Worm (Caenorhabditis elegans): ENCODE data around the gene msp-152.
"Not testable (repeated sequence)": the region's sequence is repeated elsewhere in the genome, so short reads cannot be mapped to it uniquely, and the experiment has no call there.

msp-152 gene

DNA sequence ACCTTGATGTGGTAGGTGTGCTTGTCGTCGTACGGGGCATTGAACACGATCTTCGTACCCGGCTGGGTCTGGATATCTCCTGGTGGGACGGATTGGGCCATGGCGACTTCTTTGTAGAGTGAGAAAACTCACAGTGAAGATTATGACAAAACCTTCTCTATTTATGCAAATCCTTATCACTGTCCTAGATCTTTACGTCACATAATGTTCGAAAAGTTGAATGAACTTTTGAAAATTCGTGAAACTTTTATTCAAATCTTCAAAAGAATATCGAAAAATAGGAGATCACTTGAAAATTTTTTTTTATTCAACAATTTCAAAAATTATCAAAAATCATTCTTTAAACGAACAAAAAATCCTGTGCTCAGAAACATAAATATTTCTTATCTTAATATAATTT is 40.2 kb upstream of the msp-152 start, which contains the start of gene msp-33:
TSS of gene msp-33 (minus strand) at position 101 of the 400 bp plus-strand sequence.
- TF ChIP-seq nhr-237 (tag; optimal IDR thresholded peaks at IDR 0.05): no peak
- TF ChIP-seq hmg-11 (tag; optimal IDR thresholded peaks at IDR 0.05): no peak
- TF ChIP-seq unc-62 (GFP tag; optimal IDR thresholded peaks at IDR 0.05): no peak
- TF ChIP-seq pha-4 (tag; optimal IDR thresholded peaks at IDR 0.05): no peak
- no peak for TF ChIP-seq ceh-82 (tag; optimal IDR thresholded peaks at IDR 0.05)
- no peak for TF ChIP-seq ZK546.5 (tag; optimal IDR thresholded peaks at IDR 0.05)
- TF ChIP-seq pqm-1 (tag; optimal IDR thresholded peaks at IDR 0.05): no peak
- TF ChIP-seq ceh-28 (tag; optimal IDR thresholded peaks at IDR 0.05): no peak
- TF ChIP-seq sea-2 (GFP tag; optimal IDR thresholded peaks at IDR 0.05): no peak
- no peak for TF ChIP-seq ama-1 (optimal IDR thresholded peaks at IDR 0.05)
- TF ChIP-seq fkh-10 (GFP tag; optimal IDR thresholded peaks at IDR 0.05): no peak
- TF ChIP-seq tbx-2 (tag; optimal IDR thresholded peaks at IDR 0.05): no peak
- TF ChIP-seq egl-27 (tag; optimal IDR thresholded peaks at IDR 0.05): no peak
- no peak for TF ChIP-seq nhr-77 (tag; optimal IDR thresholded peaks at IDR 0.05)
- no peak for TF ChIP-seq mml-1 (tag; optimal IDR thresholded peaks at IDR 0.05)
- no peak for TF ChIP-seq ztf-11 (tag; optimal IDR thresholded peaks at IDR 0.05)
- no peak for TF ChIP-seq elt-3 (tag; optimal IDR thresholded peaks at IDR 0.05)

DNA sequence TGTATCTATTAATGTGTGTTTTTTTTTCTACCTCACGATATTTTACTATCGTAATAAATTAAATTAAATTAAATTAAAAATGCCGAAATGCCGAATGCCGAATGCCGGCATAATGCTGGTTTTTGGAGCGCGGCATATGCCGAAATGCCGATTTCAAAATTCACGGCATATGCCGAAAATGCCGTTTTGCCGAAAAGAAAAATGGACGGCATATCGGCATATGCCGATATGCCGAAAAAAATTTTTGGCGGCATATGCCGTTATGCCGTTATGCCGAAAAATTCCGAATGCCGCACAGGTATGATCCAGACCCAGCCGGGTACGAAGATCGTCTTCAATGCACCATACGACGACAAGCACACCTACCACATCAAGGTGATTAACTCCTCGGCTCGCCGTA is 34.3 kb upstream of the msp-152 start, which contains the start of gene msp-32:
TSS of gene msp-32 (plus strand) at position 301 of the 400 bp plus-strand sequence.
- not testable (repeated sequence) for TF ChIP-seq zag-1, elt-2, aly-2 (tag; optimal IDR thresholded peaks at IDR 0.05)

DNA sequence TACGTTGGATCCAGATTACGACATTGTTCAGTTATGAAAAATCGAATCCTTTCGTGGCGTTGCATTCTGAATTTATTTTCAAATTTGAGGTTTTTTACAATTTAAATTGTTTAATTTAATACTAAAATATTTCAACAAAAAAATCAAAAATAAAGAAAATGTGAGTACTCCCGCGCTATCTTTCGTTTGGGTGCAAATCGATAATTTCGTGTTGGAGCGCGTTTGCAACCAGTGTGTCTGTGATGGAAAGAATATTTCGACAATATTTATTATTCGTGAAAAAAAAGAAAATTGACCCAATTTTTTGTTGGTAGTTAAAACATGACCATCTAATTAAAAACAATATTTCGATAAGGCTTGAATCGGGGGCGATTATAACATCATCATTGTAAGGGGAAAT is 30.8 kb upstream of the msp-152 start, which contains the start of gene R05F9.9:
TSS of gene R05F9.9 (minus strand) at position 66 of the 400 bp plus-strand sequence.
- TF ChIP-seq skn-1 (tag; optimal IDR thresholded peaks at IDR 0.05) (no peak), ceh-28 (tag; optimal IDR thresholded peaks at IDR 0.05) (peak; percentile 52), nfya-1 (tag; optimal IDR thresholded peaks at IDR 0.05; ENCODE audit: insufficient read depth) (peak; percentile 60), ama-1 (optimal IDR thresholded peaks at IDR 0.05) (peak; percentile 85), elt-2 (tag; optimal IDR thresholded peaks at IDR 0.05) (peak; percentile 64), zag-1 (tag; optimal IDR thresholded peaks at IDR 0.05) (no peak), nhr-25 (tag; optimal IDR thresholded peaks at IDR 0.05) (peak; percentile 45), lin-15B (tag; optimal IDR thresholded peaks at IDR 0.05) (peak; percentile 33), R02D3.7 (tag; optimal IDR thresholded peaks at IDR 0.05) (no peak), ztf-4 (tag; optimal IDR thresholded peaks at IDR 0.05) (no peak), pha-4 (tag; optimal IDR thresholded peaks at IDR 0.05) (peak; percentile 69), nhr-237 (tag; optimal IDR thresholded peaks at IDR 0.05) (no peak), ceh-82 (tag; optimal IDR thresholded peaks at IDR 0.05) (no peak)

DNA sequence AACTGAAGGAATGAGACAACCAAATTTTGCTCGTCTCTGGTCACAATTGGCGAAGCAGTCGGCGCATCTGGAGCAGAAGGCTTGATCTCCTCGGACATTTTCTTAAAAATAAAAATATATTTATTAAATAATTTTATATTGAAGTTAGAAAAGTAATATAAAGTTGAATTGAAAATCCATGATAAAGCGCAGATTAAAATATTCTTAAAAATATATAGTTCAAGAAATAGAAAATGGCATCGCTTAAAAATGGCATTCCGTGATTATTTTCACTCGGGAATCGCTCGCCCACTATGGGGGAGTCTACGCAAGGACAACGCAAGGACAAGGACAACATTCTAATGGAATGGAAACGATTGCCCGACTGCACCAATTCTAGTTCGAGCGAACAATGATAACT is 29.1 kb upstream of the msp-152 start, which contains the start of gene sgt-1:
TSS of gene sgt-1 (minus strand) at position 101 of the 400 bp plus-strand sequence.
- not testable (repeated sequence) for TF ChIP-seq elt-2, nhr-25, hmg-11 (tag; optimal IDR thresholded peaks at IDR 0.05)

- TF ChIP-seq sea-2 (GFP tag; optimal IDR thresholded peaks at IDR 0.05) (no peak), lin-15B (tag; optimal IDR thresholded peaks at IDR 0.05) (peak; percentile 87), nhr-43 (tag; optimal IDR thresholded peaks at IDR 0.05; ENCODE audit: poor library complexity, severe bottlenecking) (no peak), elt-3 (tag; optimal IDR thresholded peaks at IDR 0.05) (no peak), nhr-237 (tag; optimal IDR thresholded peaks at IDR 0.05) (no peak), pha-4 (tag; optimal IDR thresholded peaks at IDR 0.05) (peak; percentile 84), skn-1 (tag; optimal IDR thresholded peaks at IDR 0.05) (peak; percentile 70), ama-1 (optimal IDR thresholded peaks at IDR 0.05) (no peak), ztf-11 (tag; optimal IDR thresholded peaks at IDR 0.05) (no peak), hmg-11 (tag; optimal IDR thresholded peaks at IDR 0.05) (peak; percentile 83), snpc-4 (tag; optimal IDR thresholded peaks at IDR 0.05) (peak; percentile 77), nhr-28 (tag; optimal IDR thresholded peaks at IDR 0.05) (no peak), fkh-10 (GFP tag; optimal IDR thresholded peaks at IDR 0.05) (peak; percentile 46), nhr-77 (tag; optimal IDR thresholded peaks at IDR 0.05) (no peak), lin-39 (tag; optimal IDR thresholded peaks at IDR 0.05) (peak; percentile 68), unc-39 (tag; optimal IDR thresholded peaks at IDR 0.05) (no peak), tbx-2 (tag; optimal IDR thresholded peaks at IDR 0.05) (no peak), nhr-12 (tag; optimal IDR thresholded peaks at IDR 0.05) (no peak), nfya-1 (tag; optimal IDR thresholded peaks at IDR 0.05; ENCODE audit: insufficient read depth) (peak; percentile 96), jun-1 (tag; optimal IDR thresholded peaks at IDR 0.05) (peak; percentile 56), eor-1 (tag; optimal IDR thresholded peaks at IDR 0.05) (no peak), ceh-9 (tag; optimal IDR thresholded peaks at IDR 0.05) (no peak), mml-1 (tag; optimal IDR thresholded peaks at IDR 0.05) (no peak), R02D3.7 (tag; optimal IDR thresholded peaks at IDR 0.05) (no peak), zag-1 (tag; optimal IDR thresholded peaks at IDR 0.05) (no peak), fos-1 (tag; optimal IDR thresholded peaks at IDR 0.05) (no peak), unc-62 (GFP tag; optimal IDR thresholded peaks at IDR 0.05) (peak; percentile 37), ZK546.5 (tag; optimal IDR thresholded peaks at IDR 0.05) (no peak), ceh-28 (tag; optimal IDR thresholded peaks at IDR 0.05) (peak; percentile 36), nhr-25 (tag; optimal IDR thresholded peaks at IDR 0.05) (peak; percentile 79), aly-2 (tag; optimal IDR thresholded peaks at IDR 0.05) (no peak), pqm-1 (tag; optimal IDR thresholded peaks at IDR 0.05) (peak; percentile 50), nhr-23 (tag; optimal IDR thresholded peaks at IDR 0.05) (peak; percentile 47), elt-2 (tag; optimal IDR thresholded peaks at IDR 0.05) (peak; percentile 68), ztf-4 (tag; optimal IDR thresholded peaks at IDR 0.05) (no peak), elt-1 (tag; optimal IDR thresholded peaks at IDR 0.05) (no peak), nhr-67 (tag; optimal IDR thresholded peaks at IDR 0.05) (no peak)
These were observed 28.6 kb upstream of the msp-152 start for ce11 chrII:4904277-4904676.

Data from whole organism, L3 larva.